Worm (Caenorhabditis elegans) whole organism, early embryonic: ENCODE measurements around the gene lev-9.

ENCODE experiments used
- B0310.2 ChIP-seq: sonication (generic microtip); optimal IDR thresholded peaks from 2 replicates; lab custom pipeline; 2016; ENCODE audit warnings: mild to moderate bottlenecking, missing genetic modification characterization, missing compliant biosample characterization
- ama-1 ChIP-seq: fragments of 150-350 bp; optimal IDR thresholded peaks from 2 replicates; lab custom pipeline; 2014
- ceh-13 ChIP-seq: fragments of 200-800 bp; sonication (Bioruptor generic); optimal IDR thresholded peaks from 2 replicates; lab custom pipeline; 2018; ENCODE audit warnings: mild to moderate bottlenecking, missing genetic modification characterization, missing compliant biosample characterization
- ceh-36 ChIP-seq: sonication (generic microtip); optimal IDR thresholded peaks from 2 replicates; lab custom pipeline; 2016; ENCODE audit warnings: missing genetic modification characterization, inconsistent platforms, missing compliant biosample characterization
- hmbx-1 ChIP-seq: sonication (generic microtip); optimal IDR thresholded peaks from 2 replicates; lab custom pipeline; 2016; ENCODE audit warnings: mild to moderate bottlenecking, missing genetic modification characterization, missing compliant biosample characterization

DNA sequence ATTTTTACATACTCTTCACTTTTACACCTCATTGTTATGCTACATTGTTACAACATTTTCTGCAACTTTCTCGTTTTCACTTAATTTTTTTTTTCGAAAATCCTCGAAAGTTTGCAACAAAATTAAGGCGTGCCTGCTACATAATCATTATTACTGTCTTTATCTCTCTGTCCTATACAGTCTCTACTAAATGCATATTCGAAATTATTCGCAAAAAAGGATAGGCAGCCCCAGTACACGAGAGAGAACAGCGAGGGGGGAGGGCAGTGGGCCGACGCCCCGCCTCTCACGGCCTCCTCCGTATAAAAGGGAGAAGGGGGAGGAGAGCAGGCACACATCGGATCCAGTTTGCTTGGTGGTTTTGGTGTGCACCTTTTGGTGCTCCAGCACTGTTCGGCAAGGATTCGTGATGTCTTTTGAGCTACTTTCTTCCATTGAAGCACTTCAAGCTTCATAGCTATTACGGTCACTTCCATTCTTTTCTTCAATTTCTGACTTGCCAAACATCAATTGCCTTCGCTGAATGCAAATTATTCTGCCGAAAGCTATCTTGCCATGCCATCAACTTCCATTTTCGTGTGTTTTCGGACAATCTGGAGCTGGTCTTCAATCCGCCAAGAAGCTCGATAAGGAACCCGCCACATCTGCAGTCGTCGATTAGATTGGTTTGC is 39.5 kb downstream of the lev-9 start:
- TF ChIP-seq ceh-13 (GFP tag; lab: Kevin White, UChicago) (no peak), B0310.2 (tag; lab: Kevin White, UChicago) (no peak), ceh-36 (tag; lab: Kevin White, UChicago) (no peak), ama-1 (peak; percentile 91), hmbx-1 (tag; lab: Kevin White, UChicago) (no peak)
